Worm (Caenorhabditis elegans): ENCODE results near the gene T05A12.4.

DNA sequence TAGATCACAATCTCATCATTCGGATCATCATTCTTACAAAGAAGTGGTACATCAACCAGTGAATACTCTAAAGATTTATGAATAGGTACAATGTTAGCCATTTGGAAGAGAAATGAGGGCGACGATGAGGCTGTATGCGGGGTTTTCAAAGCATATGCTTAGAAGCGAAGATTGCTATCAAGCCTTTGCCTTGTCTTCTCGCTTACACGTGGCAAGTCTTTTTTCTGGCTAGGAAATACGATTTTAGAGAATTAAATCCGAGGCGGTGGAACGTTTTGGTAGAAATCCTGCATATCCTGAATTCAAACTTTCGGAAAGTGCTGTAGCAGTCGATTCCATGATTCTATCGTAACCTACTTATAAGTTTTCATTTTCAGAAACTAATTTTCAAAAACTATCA, 32.3 kb downstream of the T05A12.4 start, which contains the start of gene T22D1.18:
- TF ChIP-seq nhr-77 (tag; optimal IDR thresholded peaks at IDR 0.05) (no peak), ceh-82 (tag; optimal IDR thresholded peaks at IDR 0.05) (no peak), mml-1 (tag; optimal IDR thresholded peaks at IDR 0.05) (no peak), mdl-1 (tag; optimal IDR thresholded peaks at IDR 0.05) (no peak), elt-3 (tag; optimal IDR thresholded peaks at IDR 0.05) (no peak), skn-1 (tag; optimal IDR thresholded peaks at IDR 0.05) (no peak), tbx-2 (tag; optimal IDR thresholded peaks at IDR 0.05) (no peak), ama-1 (optimal IDR thresholded peaks at IDR 0.05) (no peak), ztf-11 (tag; optimal IDR thresholded peaks at IDR 0.05) (no peak), nfya-1 (tag; optimal IDR thresholded peaks at IDR 0.05; ENCODE audit: insufficient read depth) (no peak), elt-2 (tag; optimal IDR thresholded peaks at IDR 0.05) (no peak)
